Worm (Caenorhabditis elegans) whole organism, L4 larva: ENCODE data around the gene fbxa-171.

Source experiments
- F49E8.2 ChIP-seq: sonication (generic microtip); optimal IDR thresholded peaks from 2 replicates; lab custom pipeline; 2016; ENCODE audit warnings: missing compliant biosample characterization, mild to moderate bottlenecking, missing genetic modification characterization, borderline replicate concordance
- Y48G9A.11 ChIP-seq: fragments of 200-800 bp; sonication (Bioruptor generic); IDR thresholded peaks from 2 replicates; pipeline ENCODE4 v1.3.6; 2022; ENCODE audit warnings: missing genetic modification reagents, missing genetic modification characterization, missing compliant biosample characterization
- hlh-30 ChIP-seq: sonication (generic microtip); optimal IDR thresholded peaks from 2 replicates; lab custom pipeline; 2017; ENCODE audit warnings: antibody characterized with exemption, mild to moderate bottlenecking, missing genetic modification characterization, missing compliant biosample characterization; ENCODE audit not compliant: insufficient read depth
- skn-1 ChIP-seq: fragments of 150-350 bp; optimal IDR thresholded peaks from 2 replicates; lab custom pipeline; 2014; ENCODE audit warnings: missing biosample characterization, missing genetic modification characterization
- zag-1 ChIP-seq: fragments of 150-350 bp; optimal IDR thresholded peaks from 2 replicates; lab custom pipeline; 2014; ENCODE audit warnings: missing biosample characterization, missing genetic modification characterization

- TF ChIP-seq F49E8.2 (tag; lab: Kevin White, UChicago), result no peak
- TF ChIP-seq hlh-30 (tag; lab: Kevin White, UChicago), result no peak
- TF ChIP-seq zag-1 (tag; lab: Kevin White, UChicago), result no peak
- TF ChIP-seq skn-1 (tag; lab: Kevin White, UChicago), result no peak
- no peak for TF ChIP-seq Y48G9A.11 (GFP tag; lab: Robert Waterston, UW)
Observed at ce11 chrV:17532686-17533085, 33.1 kb downstream of the fbxa-171 start, which contains the start of gene C18D4.3.
